Fruit fly (Drosophila melanogaster): ENCODE results near the gene CG8478.
A peak's percentile ranks its signal among the peaks of the same experiment; 100 is the strongest.

DNA sequence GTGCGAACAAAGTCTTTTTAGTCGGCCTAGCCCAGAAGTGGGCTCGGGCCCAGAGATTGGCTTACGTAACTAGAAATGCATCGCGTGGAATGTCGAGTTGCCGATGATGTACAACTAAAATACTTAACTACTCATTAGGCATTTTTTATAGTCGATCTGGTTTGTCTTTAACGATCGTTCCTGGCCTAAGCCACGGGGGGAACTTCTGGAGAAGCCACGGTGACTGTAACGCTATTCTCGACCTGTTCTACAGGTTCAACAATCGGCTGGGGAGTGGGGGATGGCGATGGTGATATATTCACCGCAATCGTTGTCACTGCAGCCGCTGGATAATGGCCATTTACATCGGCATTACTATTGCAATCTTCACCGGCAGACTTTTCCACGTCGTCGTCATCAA, 17.2 kb upstream of the CG8478 start, which contains the start of gene CG34409:
- TF ChIP-seq CG12605 (GFP tag; IDR thresholded peaks at IDR 0.05) (no peak), fd96Ca (GFP tag; IDR thresholded peaks at IDR 0.05) (no peak), CG13204 (GFP tag; optimal IDR thresholded peaks at IDR 0.05) (no peak), CG8159 (tag; optimal IDR thresholded peaks at IDR 0.05) (no peak), CG4496 (GFP tag; IDR thresholded peaks at IDR 0.05) (no peak), CG8301 (tag; optimal IDR thresholded peaks at IDR 0.05) (no peak), Snoo (tag; optimal IDR thresholded peaks at IDR 0.05) (no peak), CG17806 (tag; optimal IDR thresholded peaks at IDR 0.05) (no peak), EcR (GFP tag; optimal IDR thresholded peaks at IDR 0.05) (peak; percentile 9), CG32121 (GFP tag; IDR thresholded peaks at IDR 0.05) (no peak), CG14655 (GFP tag; optimal IDR thresholded peaks at IDR 0.05) (no peak), gl (tag; optimal IDR thresholded peaks at IDR 0.05) (no peak)
